Fruit fly (Drosophila melanogaster): ENCODE measurements around the gene CG12725.

Gene CG12725

dm6 chrX:13390465-13391173, 12.0 kb downstream of the CG12725 start (continued):
- TF ChIP-seq CG13424 (tag; optimal IDR thresholded peaks at IDR 0.05), result peak; percentile 74
- TF ChIP-seq CG8388 (GFP tag; optimal IDR thresholded peaks at IDR 0.05), result peak; percentile 22
- TF ChIP-seq CG16815 (GFP tag; optimal IDR thresholded peaks at IDR 0.05), result peak; percentile 38
- peak; percentile 83 for TF ChIP-seq CG13296 (GFP tag; optimal IDR thresholded peaks at IDR 0.05)
- TF ChIP-seq sna (GFP tag; IDR thresholded peaks at IDR 0.05; ENCODE audit: partially characterized antibody), result no peak
- TF ChIP-seq vfl (GFP tag; optimal IDR thresholded peaks at IDR 0.05), result no peak
- TF ChIP-seq CG17912 (GFP tag; optimal IDR thresholded peaks at IDR 0.05), result no peak
- peak; percentile 2 for TF ChIP-seq CG2116 (GFP tag; optimal IDR thresholded peaks at IDR 0.05)
- peak; percentile 40; the same call in 1 of the 3 replicates for TF ChIP-seq B-H1 (GFP tag; IDR thresholded peaks at IDR 0.05)
- TF ChIP-seq psq (GFP tag; optimal IDR thresholded peaks at IDR 0.05), result no peak
- TF ChIP-seq CG17829 (tag; optimal IDR thresholded peaks at IDR 0.05), result peak; percentile 55
- peak; percentile 29; the same call in 1 of the 2 replicates for TF ChIP-seq CG14667 (GFP tag; IDR thresholded peaks at IDR 0.05)
- TF ChIP-seq CG7556 (GFP tag; optimal IDR thresholded peaks at IDR 0.05), result peak; percentile 67
- TF ChIP-seq CG30020 (tag; optimal IDR thresholded peaks at IDR 0.05), result no peak
- TF ChIP-seq pan (optimal IDR thresholded peaks at IDR 0.05), result no peak
- TF ChIP-seq pan (GFP tag; optimal IDR thresholded peaks at IDR 0.05 in 1 of 2, IDR thresholded peaks at IDR 0.05 in 1 of 2), result peak in 1 of 2 experiments; percentile 70
- TF ChIP-seq CG10979 (tag; optimal IDR thresholded peaks at IDR 0.05), result peak; percentile 4
- peak; percentile 67; the same call in 1 of the 2 replicates for TF ChIP-seq MBD-R2 (GFP tag; IDR thresholded peaks at IDR 0.05)
- TF ChIP-seq Hr39 (optimal IDR thresholded peaks at IDR 0.05), result no peak
- peak; percentile 43 for TF ChIP-seq CG12299 (tag; optimal IDR thresholded peaks at IDR 0.05)
- peak; percentile 57 for TF ChIP-seq CG13775 (GFP tag; optimal IDR thresholded peaks at IDR 0.05)
- TF ChIP-seq Nf-YA (GFP tag; IDR thresholded peaks at IDR 0.05), result peak; percentile 57; the same call in 1 of the 2 replicates
- no peak for TF ChIP-seq abd-A (tag; optimal IDR thresholded peaks at IDR 0.05)
- peak; percentile 41 for TF ChIP-seq schlank (tag; optimal IDR thresholded peaks at IDR 0.05)
- peak; percentile 31 for TF ChIP-seq B-H2 (GFP tag; optimal IDR thresholded peaks at IDR 0.05)
- TF ChIP-seq corto (GFP tag; optimal IDR thresholded peaks at IDR 0.05), result no peak
- TF ChIP-seq H15 (GFP tag; IDR thresholded peaks at IDR 0.05), result no peak
- no peak for TF ChIP-seq Kr (GFP tag; optimal IDR thresholded peaks at IDR 0.05)
- TF ChIP-seq so (GFP tag; IDR thresholded peaks at IDR 0.05), result no peak
- no peak for TF ChIP-seq twi (tag; optimal IDR thresholded peaks at IDR 0.05)
- TF ChIP-seq H2.0 (GFP tag; IDR thresholded peaks at IDR 0.05), result peak; percentile 61; the same call in 1 of the 2 replicates
- 0 out of 2 replicates have a peak, but pooled peaks have one; percentile 11 for TF ChIP-seq ara (GFP tag; IDR thresholded peaks at IDR 0.05)
- peak; percentile 14 for TF ChIP-seq Hr3 (GFP tag; optimal IDR thresholded peaks at IDR 0.05)
- TF ChIP-seq nom (GFP tag; optimal IDR thresholded peaks at IDR 0.05), result peak; percentile 21
- no peak for TF ChIP-seq CG8359 (GFP tag; optimal IDR thresholded peaks at IDR 0.05; ENCODE audit: borderline replicate concordance)
- TF ChIP-seq Trl (optimal IDR thresholded peaks at IDR 0.05), result peak in 1 of 2 experiments; percentile 10
- TF ChIP-seq Trl (GFP tag; optimal IDR thresholded peaks at IDR 0.05), result no peak
- peak; percentile 90 for TF ChIP-seq CG2678 (tag; optimal IDR thresholded peaks at IDR 0.05)
- TF ChIP-seq gce (GFP tag; IDR thresholded peaks at IDR 0.05), result no peak
- peak; percentile 53; the same call in 1 of the 2 replicates for TF ChIP-seq klu (GFP tag; IDR thresholded peaks at IDR 0.05)
- TF ChIP-seq CG1602 (GFP tag; optimal IDR thresholded peaks at IDR 0.05), result peak; percentile 26
- 0 out of 2 replicates have a peak, but pooled peaks have one; percentile 28 for TF ChIP-seq CG17328 (GFP tag; IDR thresholded peaks at IDR 0.05)
- TF ChIP-seq Rfx (GFP tag; IDR thresholded peaks at IDR 0.05), result peak; percentile 81
- TF ChIP-seq HLH3B (GFP tag; IDR thresholded peaks at IDR 0.05), result peak; percentile 61
- peak; percentile 78 for TF ChIP-seq CG14014 (GFP tag; IDR thresholded peaks at IDR 0.05)
- TF ChIP-seq CG12942 (GFP tag; optimal IDR thresholded peaks at IDR 0.05), result peak; percentile 13
- no peak for TF ChIP-seq bigmax (GFP tag; optimal IDR thresholded peaks at IDR 0.05)
- TF ChIP-seq fd64A (GFP tag; optimal IDR thresholded peaks at IDR 0.05), result no peak
- no peak for TF ChIP-seq trh (GFP tag; optimal IDR thresholded peaks at IDR 0.05)
- TF ChIP-seq CG11456 (GFP tag; IDR thresholded peaks at IDR 0.05), result peak; percentile 55; the same call in 1 of the 3 replicates
